Fruit fly (Drosophila melanogaster) S2 (cell line): ENCODE results near the gene CG44004.
A peak's percentile ranks its signal among the peaks of the same experiment; 100 is the strongest.

ENCODE experiments used
- CG8478 ChIP-seq: fragments of >200 bp; optimal IDR thresholded peaks from 2 replicates; lab custom pipeline; 2018
- CTCF ChIP-seq, 2 experiments: fragments of >200 bp; optimal IDR thresholded peaks; 2 replicates each; lab custom pipeline; 2018

Gene CG44004

DNA sequence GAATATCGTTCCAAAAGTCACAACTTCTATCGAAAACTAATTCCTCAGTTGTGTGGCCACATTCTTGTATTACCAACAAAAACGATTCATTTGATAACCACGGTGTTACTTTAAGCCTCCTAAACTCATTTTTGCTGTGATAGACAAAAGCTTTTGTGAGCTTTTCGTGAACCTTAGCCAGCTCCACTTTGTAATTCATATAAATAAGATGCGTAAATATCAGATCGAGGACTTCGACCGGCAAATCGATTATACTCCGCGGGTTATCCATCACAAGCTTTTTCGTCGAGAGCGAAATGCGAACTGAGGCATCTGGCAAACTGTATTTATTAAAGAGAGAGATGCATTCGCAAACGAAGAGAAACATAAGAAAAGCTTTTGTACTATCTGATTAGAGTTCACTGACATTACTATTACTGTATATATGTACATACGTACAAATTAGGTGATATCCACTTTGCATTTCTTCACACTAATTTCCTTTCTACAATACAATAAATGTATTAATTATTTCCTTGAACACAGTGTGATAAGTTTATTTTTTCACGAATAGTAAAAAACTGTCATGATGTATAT, at the start of gene CG44004:
Gene CG44004, minus strand, starts transcription at position 305 of the 576 bp plus-strand sequence.
- TF ChIP-seq CTCF (optimal IDR thresholded peaks at IDR 0.05; lab: Kevin White, UChicago) (no peak), CG8478 (lab: Kevin White, UChicago) (no peak)

DNA sequence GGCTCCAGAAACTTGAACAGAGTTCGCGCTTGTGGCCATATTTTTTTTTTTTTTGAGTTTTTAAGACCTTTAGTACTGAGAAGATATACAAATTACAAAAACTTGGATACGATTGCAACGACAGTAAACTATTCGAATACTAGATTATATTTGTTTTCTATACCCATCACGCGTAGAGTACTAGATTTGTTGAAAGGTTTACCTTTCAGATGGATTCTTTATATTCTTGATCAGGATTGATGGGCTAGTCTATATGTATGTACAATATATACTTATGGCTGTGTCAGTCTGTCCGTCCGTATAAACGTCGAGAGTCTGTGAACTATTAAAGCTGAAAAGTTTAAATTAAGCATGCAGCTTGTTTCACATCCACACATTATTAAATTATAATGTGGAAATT, 48.2 kb upstream of the CG44004 start, which contains the start of gene CG42853:
Gene CG42853, minus strand, starts transcription at position 101 of the 400 bp plus-strand sequence.
- no peak for TF ChIP-seq CG8478 (lab: Kevin White, UChicago)
- no peak for TF ChIP-seq CTCF (optimal IDR thresholded peaks at IDR 0.05; lab: Kevin White, UChicago)

dm6 chr3L:18114038-18114926, 40.6 kb upstream of the CG44004 start:
- TF ChIP-seq CTCF (optimal IDR thresholded peaks at IDR 0.05; lab: Kevin White, UChicago) (peak; percentile 40 to 51), CG8478 (lab: Kevin White, UChicago) (no peak)

dm6 chr3L:18112669-18113068, 39.0 kb upstream of the CG44004 start, which contains the start of the genes CG32195 and CG7341:
TSS of gene CG32195 (plus strand) at chr3L:18112959.
TSS of gene CG7341 (plus strand) at chr3L:18112959.
- TF ChIP-seq CG8478 (lab: Kevin White, UChicago) (no peak), CTCF (optimal IDR thresholded peaks at IDR 0.05; lab: Kevin White, UChicago) (no peak)

DNA sequence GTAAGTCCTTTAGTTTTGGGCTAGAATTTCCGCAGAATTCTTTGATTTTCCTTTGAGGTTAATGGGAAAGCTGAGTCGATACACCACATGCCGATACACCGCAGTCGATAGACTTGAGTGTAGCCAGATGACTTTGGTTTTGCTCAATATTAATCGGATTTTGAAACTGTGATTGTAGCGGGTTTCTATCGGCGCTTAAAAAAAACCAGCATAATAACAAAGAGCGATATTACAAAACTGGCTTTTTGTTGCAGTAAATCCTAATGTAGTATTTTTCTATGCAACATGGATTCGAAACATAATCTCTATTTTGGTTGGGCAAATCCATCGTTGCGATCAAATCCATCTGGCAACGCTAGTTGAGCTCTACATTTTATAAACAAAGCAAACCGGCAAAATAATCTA, 35.8 kb upstream of the CG44004 start, which contains the start of the genes Polr3D and mus304:
Gene Polr3D, minus strand, starts transcription at position 116 of the 405 bp plus-strand sequence.
Gene mus304, plus strand, starts transcription at position 356 of the 405 bp plus-strand sequence.
- TF ChIP-seq CG8478 (lab: Kevin White, UChicago) (no peak), CTCF (optimal IDR thresholded peaks at IDR 0.05; lab: Kevin White, UChicago) (peak in 1 of 2 experiments; percentile 9)

- TF ChIP-seq CTCF (optimal IDR thresholded peaks at IDR 0.05; lab: Kevin White, UChicago) (no peak), CG8478 (lab: Kevin White, UChicago) (no peak)
These were observed 32.6 kb upstream of the CG44004 start, which contains the start of the genes CG13698 and mRpS26 for dm6 chr3L:18106021-18106944. TSS of gene CG13698 (minus strand) at chr3L:18106149. TSS of gene mRpS26 (plus strand) at chr3L:18106579.

- TF ChIP-seq CG8478 (lab: Kevin White, UChicago) (no peak), CTCF (optimal IDR thresholded peaks at IDR 0.05; lab: Kevin White, UChicago) (no peak)
These were observed 31.8 kb upstream of the CG44004 start for dm6 chr3L:18105343-18106020.

dm6 chr3L:18102161-18102565, 28.5 kb upstream of the CG44004 start:
- TF ChIP-seq CG8478 (lab: Kevin White, UChicago) (no peak), CTCF (optimal IDR thresholded peaks at IDR 0.05; lab: Kevin White, UChicago) (no peak)

dm6 chr3L:18101421-18101996, 27.8 kb upstream of the CG44004 start:
- TF ChIP-seq CTCF (optimal IDR thresholded peaks at IDR 0.05; lab: Kevin White, UChicago) (no peak), CG8478 (lab: Kevin White, UChicago) (no peak)

- no peak for TF ChIP-seq CTCF (optimal IDR thresholded peaks at IDR 0.05; lab: Kevin White, UChicago)
- TF ChIP-seq CG8478 (lab: Kevin White, UChicago) = no peak
These were observed 26.1 kb upstream of the CG44004 start for dm6 chr3L:18099715-18100114.

DNA sequence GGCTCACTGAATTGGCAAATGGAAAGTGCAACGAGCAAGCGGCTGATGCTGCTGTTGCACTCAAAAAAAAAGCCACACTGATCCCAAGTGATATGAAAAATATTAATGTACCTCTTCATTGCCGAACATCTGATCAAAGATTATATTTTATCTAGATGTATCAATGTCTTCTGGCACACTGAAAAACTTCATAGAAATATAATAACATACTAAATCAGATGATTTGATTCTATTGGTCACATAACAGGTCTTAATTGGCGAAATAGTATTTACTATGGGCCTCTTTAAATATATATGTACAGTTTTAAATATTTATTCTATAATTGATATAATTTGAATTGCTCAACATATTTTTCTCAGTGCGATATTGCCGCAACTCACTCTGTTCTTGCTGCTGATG, 23.1 kb upstream of the CG44004 start:
- TF ChIP-seq CG8478 (lab: Kevin White, UChicago) (no peak), CTCF (optimal IDR thresholded peaks at IDR 0.05; lab: Kevin White, UChicago) (no peak)

- TF ChIP-seq CTCF (optimal IDR thresholded peaks at IDR 0.05; lab: Kevin White, UChicago) = no peak
- TF ChIP-seq CG8478 (lab: Kevin White, UChicago) = no peak
These were observed 20.2 kb upstream of the CG44004 start for dm6 chr3L:18093875-18094274.

dm6 chr3L:18088027-18088426, 14.4 kb upstream of the CG44004 start:
- TF ChIP-seq CG8478 (lab: Kevin White, UChicago) (no peak), CTCF (optimal IDR thresholded peaks at IDR 0.05; lab: Kevin White, UChicago) (peak; percentile 35 to 65)
